Worm (Caenorhabditis elegans) whole organism, L1 larva: ENCODE measurements around the gene B0432.10.

Experiments used
- C04F5.9 ChIP-seq: sonication (generic microtip); optimal IDR thresholded peaks from 2 replicates; lab custom pipeline; 2016; ENCODE audit warnings: missing genetic modification characterization, missing compliant biosample characterization
- C16A3.4 ChIP-seq: fragments of 150-350 bp; optimal IDR thresholded peaks from 2 replicates; lab custom pipeline; 2014; ENCODE audit warnings: missing biosample characterization, missing genetic modification characterization
- C34B4.2 ChIP-seq: sonication (generic microtip); optimal IDR thresholded peaks from 2 replicates; lab custom pipeline; 2017; ENCODE audit warnings: mild to moderate bottlenecking, missing genetic modification characterization, missing compliant biosample characterization
- F16B12.6 ChIP-seq: fragments of 150-350 bp; optimal IDR thresholded peaks from 2 replicates; lab custom pipeline; 2014; ENCODE audit warnings: missing biosample characterization, missing genetic modification characterization
- aha-1 ChIP-seq: fragments of 150-350 bp; optimal IDR thresholded peaks from 2 replicates; lab custom pipeline; 2014; ENCODE audit warnings: missing biosample characterization, missing genetic modification characterization
- alr-1 ChIP-seq: fragments of 200-800 bp; sonication (Bioruptor generic); optimal IDR thresholded peaks from 2 replicates; lab custom pipeline; 2018; ENCODE audit warnings: borderline replicate concordance, mild to moderate bottlenecking, missing genetic modification characterization, missing compliant biosample characterization
- aly-2 ChIP-seq: fragments of 150-350 bp; optimal IDR thresholded peaks from 2 replicates; lab custom pipeline; 2014; ENCODE audit warnings: missing biosample characterization, missing genetic modification characterization
- ama-1 ChIP-seq: fragments of 150-350 bp; optimal IDR thresholded peaks from 2 replicates; lab custom pipeline; 2014
- blmp-1 ChIP-seq: fragments of 150-350 bp; optimal IDR thresholded peaks from 2 replicates; lab custom pipeline; 2014; ENCODE audit warnings: missing biosample characterization, missing genetic modification characterization
- ceh-63 ChIP-seq: fragments of 200-800 bp; sonication (Bioruptor generic); optimal IDR thresholded peaks from 2 replicates; lab custom pipeline; 2018; ENCODE audit warnings: mild to moderate bottlenecking, missing genetic modification characterization, missing compliant biosample characterization
- ceh-8 ChIP-seq: fragments of 200-800 bp; sonication (Bioruptor generic); optimal IDR thresholded peaks from 2 replicates; lab custom pipeline; 2018; ENCODE audit warnings: mild to moderate bottlenecking, missing genetic modification characterization, moderate library complexity, missing compliant biosample characterization
- ceh-82 ChIP-seq, 3 experiments: fragments of 150-350 bp in 1 of 3; sonication (generic microtip) in 2 of 3; optimal IDR thresholded peaks; 2 replicates each; lab custom pipeline; 2014 to 2017; ENCODE audit warnings: missing biosample characterization in 3 of 3, missing genetic modification characterization in 3 of 3
- ceh-88 ChIP-seq: fragments of 200-800 bp; sonication (Bioruptor generic); IDR thresholded peaks from 2 replicates; pipeline ENCODE4 v1.3.6; 2022; ENCODE audit warnings: missing genetic modification characterization, missing compliant biosample characterization
- ceh-90 ChIP-seq: sonication (generic microtip); optimal IDR thresholded peaks from 2 replicates; lab custom pipeline; 2016; ENCODE audit warnings: missing genetic modification characterization, missing compliant biosample characterization
- ces-1 ChIP-seq: fragments of 150-350 bp; optimal IDR thresholded peaks from 2 replicates; lab custom pipeline; 2014; ENCODE audit warnings: missing biosample characterization, missing genetic modification reagents, missing genetic modification characterization
- efl-1 ChIP-seq, 4 experiments: fragments of 150-350 bp; optimal IDR thresholded peaks in 3 of 4; peaks in 1 of 4; 1 replicate in 1 of 4; 2 replicates in 3 of 4; lab custom pipeline; 2014; ENCODE audit warnings: missing biosample characterization in 2 of 4, missing genetic modification characterization in 2 of 4, missing genetic modification reagents in 2 of 4
- egl-13 ChIP-seq: sonication (generic microtip); optimal IDR thresholded peaks from 2 replicates; lab custom pipeline; 2016; ENCODE audit warnings: missing genotype, missing genetic modification reagents, missing genetic modification characterization, missing compliant biosample characterization
- elt-2 ChIP-seq: sonication (generic microtip); optimal IDR thresholded peaks from 2 replicates; lab custom pipeline; 2016; ENCODE audit warnings: missing genetic modification characterization, mild to moderate bottlenecking, inconsistent platforms, missing compliant biosample characterization, missing genetic modification reagents
- elt-3 ChIP-seq, 6 experiments: fragments of 150-350 bp in 1 of 6; sonication (generic microtip); optimal IDR thresholded peaks; 2 replicates each; lab custom pipeline; 2017 to 2018; ENCODE audit warnings: missing biosample characterization in 6 of 6, missing genetic modification characterization in 6 of 6, inconsistent platforms in 1 of 6
- ets-5 ChIP-seq: fragments of 200-800 bp; sonication (Bioruptor generic); IDR thresholded peaks from 2 replicates; pipeline ENCODE4 v1.3.6; 2022; ENCODE audit warnings: missing genetic modification characterization, missing compliant biosample characterization
- fkh-4 ChIP-seq: sonication (generic microtip); optimal IDR thresholded peaks from 2 replicates; lab custom pipeline; 2016; ENCODE audit warnings: missing compliant biosample characterization, missing genetic modification characterization, borderline replicate concordance
- fos-1 ChIP-seq: fragments of 150-350 bp; optimal IDR thresholded peaks from 2 replicates; lab custom pipeline; 2014; ENCODE audit warnings: missing biosample characterization, missing genetic modification characterization
- hlh-17 ChIP-seq: fragments of 200-800 bp; sonication (Bioruptor generic); optimal IDR thresholded peaks from 2 replicates; lab custom pipeline; 2018; ENCODE audit warnings: missing genetic modification characterization, mild to moderate bottlenecking, missing compliant biosample characterization, moderate library complexity, borderline replicate concordance
- hlh-4 ChIP-seq: sonication (generic microtip); optimal IDR thresholded peaks from 2 replicates; lab custom pipeline; 2016; ENCODE audit warnings: mild to moderate bottlenecking, missing genetic modification characterization, missing compliant biosample characterization
- hpl-2 ChIP-seq: fragments of 150-350 bp; optimal IDR thresholded peaks from 2 replicates; lab custom pipeline; 2014; ENCODE audit warnings: missing biosample characterization, missing genetic modification reagents, missing genetic modification characterization
- isw-1 ChIP-seq: fragments of 200-800 bp; sonication (Bioruptor generic); IDR thresholded peaks from 2 replicates; pipeline ENCODE4 v1.3.6; 2022; ENCODE audit warnings: missing genetic modification characterization, missing compliant biosample characterization
- lin-35 ChIP-seq, 2 experiments: fragments of 150-350 bp; optimal IDR thresholded peaks; 2 replicates each; lab custom pipeline; 2014; ENCODE audit warnings: missing biosample characterization in 2 of 2, missing genetic modification characterization in 2 of 2, missing genetic modification reagents in 2 of 2
- lin-39 ChIP-seq: fragments of 150-350 bp; optimal IDR thresholded peaks from 2 replicates; lab custom pipeline; 2014; ENCODE audit warnings: missing biosample characterization, missing genetic modification reagents, missing genetic modification characterization
- lir-3 ChIP-seq: sonication (generic microtip); optimal IDR thresholded peaks from 2 replicates; lab custom pipeline; 2016; ENCODE audit warnings: mild to moderate bottlenecking, missing genetic modification characterization, moderate library complexity, missing compliant biosample characterization; ENCODE audit not compliant: poor library complexity
- lsy-2 ChIP-seq, 2 experiments: fragments of 150-350 bp; optimal IDR thresholded peaks; 2 replicates each; lab custom pipeline; 2014; ENCODE audit warnings: missing biosample characterization in 2 of 2, missing genetic modification characterization in 2 of 2
- nhr-20 ChIP-seq: sonication (generic microtip); optimal IDR thresholded peaks from 2 replicates; lab custom pipeline; 2016; ENCODE audit warnings: mild to moderate bottlenecking, missing genetic modification characterization, missing compliant biosample characterization
- nhr-28 ChIP-seq: fragments of 150-350 bp; optimal IDR thresholded peaks from 2 replicates; lab custom pipeline; 2014; ENCODE audit warnings: missing biosample characterization, missing genetic modification characterization
- nhr-47 ChIP-seq: sonication (generic microtip); optimal IDR thresholded peaks from 2 replicates; lab custom pipeline; 2016; ENCODE audit warnings: mild to moderate bottlenecking, missing genetic modification characterization, moderate library complexity, missing compliant biosample characterization
- nhr-76 ChIP-seq: sonication (generic microtip); optimal IDR thresholded peaks from 2 replicates; lab custom pipeline; 2017; ENCODE audit warnings: missing biosample characterization, missing genetic modification characterization
- nhr-85 ChIP-seq: sonication (generic microtip); peaks from one replicate; lab custom pipeline; 2016; ENCODE audit warnings: missing genetic modification characterization, inconsistent platforms, missing compliant biosample characterization
- pax-3 ChIP-seq: fragments of 200-800 bp; sonication (Bioruptor generic); optimal IDR thresholded peaks from 2 replicates; lab custom pipeline; 2018; ENCODE audit warnings: mild to moderate bottlenecking, missing genetic modification characterization, moderate library complexity, missing compliant biosample characterization
- pqm-1 ChIP-seq: sonication (generic microtip); optimal IDR thresholded peaks from 3 replicates; lab custom pipeline; 2017; ENCODE audit warnings: missing biosample characterization, missing genetic modification characterization
- skn-1 ChIP-seq: fragments of 150-350 bp; optimal IDR thresholded peaks from 2 replicates; lab custom pipeline; 2014; ENCODE audit warnings: missing biosample characterization, missing genetic modification characterization
- unc-30 ChIP-seq: sonication (generic microtip); optimal IDR thresholded peaks from 2 replicates; lab custom pipeline; 2017; ENCODE audit warnings: missing biosample characterization, missing genetic modification characterization
- unc-62 ChIP-seq: fragments of 150-350 bp; optimal IDR thresholded peaks from 2 replicates; lab custom pipeline; 2014; ENCODE audit warnings: missing biosample characterization, missing genetic modification reagents, missing genetic modification characterization
- unc-86 ChIP-seq: sonication (generic microtip); optimal IDR thresholded peaks from 2 replicates; lab custom pipeline; 2016; ENCODE audit warnings: missing genetic modification characterization, missing compliant biosample characterization
- vab-15 ChIP-seq: sonication (generic microtip); optimal IDR thresholded peaks from 2 replicates; lab custom pipeline; 2017; ENCODE audit warnings: missing genotype, mild to moderate bottlenecking, missing genetic modification characterization, missing compliant biosample characterization

Gene B0432.10

ce11 chrII:307154-307553 lies 21.1 kb upstream of the B0432.10 start, which contains the start of gene K01A2.4:
K01A2.4 (plus strand) TSS chrII:307454.
- no peak for TF ChIP-seq ces-1 (GFP tag; lab: Kevin White, UChicago)
- TF ChIP-seq hlh-4 (tag; lab: Kevin White, UChicago) = no peak
- no peak for TF ChIP-seq efl-1 (optimal IDR thresholded peaks at IDR 0.05; lab: Kevin White, UChicago)
- TF ChIP-seq efl-1 (GFP tag; optimal IDR thresholded peaks at IDR 0.05 in 1 of 2; lab: Kevin White, UChicago) = no peak
- no peak for TF ChIP-seq hlh-17 (GFP tag; lab: Kevin White, UChicago)
- no peak for TF ChIP-seq hpl-2
- TF ChIP-seq fkh-4 (tag; lab: Kevin White, UChicago) = no peak
- TF ChIP-seq pqm-1 (tag; lab: Kevin White, UChicago) = no peak
- no peak for TF ChIP-seq elt-3 (tag; optimal IDR thresholded peaks at IDR 0.05; lab: Kevin White, UChicago)
- no peak for TF ChIP-seq nhr-76 (tag; lab: Kevin White, UChicago)
- no peak for TF ChIP-seq C16A3.4
- TF ChIP-seq elt-2 (tag; lab: Kevin White, UChicago) = no peak
- no peak for TF ChIP-seq isw-1 (GFP tag; lab: Robert Waterston, UW)
- no peak for TF ChIP-seq ceh-63 (GFP tag; lab: Kevin White, UChicago)

DNA sequence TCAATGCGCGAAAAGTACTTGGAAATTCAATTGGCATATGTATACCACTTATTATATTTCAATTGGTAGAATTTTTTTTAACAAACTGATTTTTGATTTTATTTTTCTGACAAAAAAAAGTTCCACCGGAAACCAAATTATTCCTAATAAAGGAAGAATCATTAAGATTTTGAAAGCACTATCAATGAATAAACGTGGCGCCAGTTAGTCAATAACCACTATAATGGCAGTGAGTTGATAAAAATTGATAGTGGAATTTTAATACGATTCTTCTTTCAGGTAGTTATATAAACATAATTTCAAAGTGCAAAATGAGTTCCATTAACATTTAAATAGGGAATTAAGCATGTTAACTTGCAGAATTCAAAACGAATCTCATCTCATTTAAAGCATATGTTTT lies 19.6 kb upstream of the B0432.10 start, which contains the start of gene col-69:
Gene col-69 (minus strand): TSS at position 101 of the 400 bp plus-strand sequence.
- TF ChIP-seq F16B12.6 (tag; lab: Kevin White, UChicago) = no peak
- no peak for TF ChIP-seq efl-1 (optimal IDR thresholded peaks at IDR 0.05; lab: Kevin White, UChicago)
- TF ChIP-seq efl-1 (GFP tag; optimal IDR thresholded peaks at IDR 0.05 in 1 of 2; lab: Kevin White, UChicago) = peak in 1 of 2 experiments; percentile 17
- TF ChIP-seq vab-15 (tag; lab: Kevin White, UChicago) = no peak

- no peak for TF ChIP-seq lin-35 (GFP tag; optimal IDR thresholded peaks at IDR 0.05; lab: Kevin White, UChicago)
- no peak for TF ChIP-seq vab-15 (tag; lab: Kevin White, UChicago)
- TF ChIP-seq fkh-4 (tag; lab: Kevin White, UChicago) = no peak
- TF ChIP-seq ceh-82 (tag; optimal IDR thresholded peaks at IDR 0.05; lab: Kevin White, UChicago) = no peak
- TF ChIP-seq ceh-88 (GFP tag; lab: Robert Waterston, UW) = no peak
- TF ChIP-seq F16B12.6 (tag; lab: Kevin White, UChicago) = no peak
- no peak for TF ChIP-seq aha-1
- TF ChIP-seq unc-86 (tag; lab: Kevin White, UChicago) = no peak
- no peak for TF ChIP-seq nhr-28 (tag; lab: Kevin White, UChicago)
- no peak for TF ChIP-seq pax-3 (tag; lab: Kevin White, UChicago)
- TF ChIP-seq ceh-8 (GFP tag; lab: Kevin White, UChicago) = no peak
- no peak for TF ChIP-seq unc-62 (GFP tag; lab: Kevin White, UChicago)
- no peak for TF ChIP-seq aly-2 (tag; lab: Kevin White, UChicago)
- TF ChIP-seq egl-13 (tag; lab: Kevin White, UChicago) = no peak
- TF ChIP-seq nhr-85 (tag; lab: Kevin White, UChicago) = no peak
- TF ChIP-seq C34B4.2 = no peak
- no peak for TF ChIP-seq ceh-90 (tag; lab: Kevin White, UChicago)
- TF ChIP-seq fos-1 (tag; lab: Kevin White, UChicago) = no peak
- TF ChIP-seq C04F5.9 (tag; lab: Kevin White, UChicago) = no peak
These were observed 18.0 kb upstream of the B0432.10 start for ce11 chrII:303927-304711.

ce11 chrII:300977-301772 lies 15.1 kb upstream of the B0432.10 start, which contains the start of gene K01A2.5:
K01A2.5 (plus strand) TSS chrII:301273.
- TF ChIP-seq lir-3 (peak; percentile 6), ama-1 (lab: Kevin White, UChicago) (no peak), efl-1 (optimal IDR thresholded peaks at IDR 0.05; lab: Kevin White, UChicago) (no peak), efl-1 (GFP tag; optimal IDR thresholded peaks at IDR 0.05 in 1 of 2; lab: Kevin White, UChicago) (no peak), unc-30 (tag; lab: Kevin White, UChicago) (no peak), skn-1 (tag; lab: Kevin White, UChicago) (no peak), lin-39 (tag; lab: Kevin White, UChicago) (no peak), fkh-4 (tag; lab: Kevin White, UChicago) (no peak), blmp-1 (tag; lab: Kevin White, UChicago) (peak; percentile 99), nhr-47 (tag; lab: Kevin White, UChicago) (no peak), nhr-20 (peak; percentile 36), fos-1 (tag; lab: Kevin White, UChicago) (no peak), lsy-2 (tag; optimal IDR thresholded peaks at IDR 0.05; lab: Kevin White, UChicago) (no peak), ceh-82 (tag; optimal IDR thresholded peaks at IDR 0.05; lab: Kevin White, UChicago) (peak in 1 of 3 experiments; percentile 1), alr-1 (tag; lab: Kevin White, UChicago) (no peak), ets-5 (no peak)
